Worm (Caenorhabditis elegans) whole organism, young adult: Measurements from ENCODE around the gene F20D1.22.
A peak's percentile ranks its signal among the peaks of the same experiment; 100 is the strongest.

Source experiments
- B0261.1 ChIP-seq: sonication (generic microtip); optimal IDR thresholded peaks from 2 replicates; lab custom pipeline; 2016; ENCODE audit warnings: mild to moderate bottlenecking, missing genetic modification characterization, moderate library complexity, missing compliant biosample characterization
- C06A6.2 ChIP-seq: fragments of 200-800 bp; sonication (Bioruptor generic); conservative IDR thresholded peaks from 2 replicates; pipeline ENCODE4 v1.3.6; 2022; ENCODE audit warnings: missing genetic modification characterization, missing compliant biosample characterization
- D2030.7 ChIP-seq: fragments of 200-800 bp; sonication (Bioruptor generic); IDR thresholded peaks from 2 replicates; pipeline ENCODE4 v1.3.6; 2022; ENCODE audit warnings: missing genetic modification reagents, missing genetic modification characterization, missing compliant biosample characterization
- F10E7.11 ChIP-seq: sonication (generic microtip); optimal IDR thresholded peaks from 2 replicates; lab custom pipeline; 2017; ENCODE audit warnings: mild to moderate bottlenecking, missing genetic modification characterization, moderate library complexity, missing compliant biosample characterization
- F23B12.7 ChIP-seq: sonication (generic microtip); optimal IDR thresholded peaks from 2 replicates; lab custom pipeline; 2017; ENCODE audit warnings: missing genetic modification characterization, mild to moderate bottlenecking, missing compliant biosample characterization, antibody characterized with exemption, moderate library complexity; ENCODE audit not compliant: insufficient read depth
- F33H1.4 ChIP-seq: fragments of 200-800 bp; sonication (Bioruptor generic); IDR thresholded peaks from 2 replicates; pipeline ENCODE4 v1.3.6; 2022; ENCODE audit warnings: missing genetic modification reagents, missing genetic modification characterization, missing compliant biosample characterization
- F57A8.1 ChIP-seq: fragments of 200-800 bp; sonication (Bioruptor generic); optimal IDR thresholded peaks from 2 replicates; lab custom pipeline; 2018; ENCODE audit warnings: mild to moderate bottlenecking, missing genetic modification characterization, moderate library complexity, missing compliant biosample characterization
- Y53F4B.3 ChIP-seq: fragments of 200-800 bp; sonication (Bioruptor generic); IDR thresholded peaks from 2 replicates; pipeline ENCODE4 v1.3.6; 2022; ENCODE audit warnings: missing genetic modification reagents, missing genetic modification characterization, missing compliant biosample characterization
- Y67H2A.10 ChIP-seq: fragments of 200-800 bp; sonication (Bioruptor generic); conservative IDR thresholded peaks from 2 replicates; pipeline ENCODE4 v1.3.6; 2022; ENCODE audit warnings: missing genetic modification reagents, missing genetic modification characterization, missing compliant biosample characterization
- Y79H2A.3 ChIP-seq: fragments of 200-800 bp; sonication (Bioruptor generic); conservative IDR thresholded peaks from 2 replicates; pipeline ENCODE4 v1.3.6; 2022; ENCODE audit warnings: missing genetic modification reagents, missing genetic modification characterization, missing compliant biosample characterization
- aptf-3 ChIP-seq: fragments of 200-800 bp; sonication (Bioruptor generic); IDR thresholded peaks from 2 replicates; pipeline ENCODE4 v1.3.6; 2022; ENCODE audit warnings: missing genetic modification characterization, missing compliant biosample characterization
- athp-1 ChIP-seq: sonication (generic microtip); optimal IDR thresholded peaks from 2 replicates; lab custom pipeline; 2017; ENCODE audit warnings: mild to moderate bottlenecking, missing genetic modification characterization, missing compliant biosample characterization
- attf-6 ChIP-seq: fragments of 200-800 bp; sonication (Bioruptor generic); IDR thresholded peaks from 2 replicates; pipeline ENCODE4 v1.3.6; 2022; ENCODE audit warnings: missing genetic modification reagents, missing genetic modification characterization, missing compliant biosample characterization
- ccch-3 ChIP-seq: fragments of 200-800 bp; sonication (Bioruptor generic); optimal IDR thresholded peaks from 2 replicates; lab custom pipeline; 2018; ENCODE audit warnings: mild to moderate bottlenecking, missing genetic modification characterization, missing compliant biosample characterization
- cebp-1 ChIP-seq, 2 experiments: fragments of 200-800 bp in 1 of 2; sonication (Bioruptor generic) in 1 of 2; sonication (generic microtip) in 1 of 2; IDR thresholded peaks in 1 of 2; optimal IDR thresholded peaks in 1 of 2; 2 replicates each; pipeline versions ENCODE4 v1.3.6 to Lab custom; 2017 to 2022; ENCODE audit warnings: missing compliant biosample characterization in 2 of 2, missing genetic modification characterization in 2 of 2, mild to moderate bottlenecking in 1 of 2, missing genetic modification reagents in 1 of 2, moderate library complexity in 1 of 2
- ceh-58 ChIP-seq: fragments of 200-800 bp; sonication (Bioruptor generic); IDR thresholded peaks from 2 replicates; pipeline ENCODE4 v1.3.6; 2022; ENCODE audit warnings: missing genetic modification characterization, missing compliant biosample characterization
- dox-1 ChIP-seq: fragments of 200-800 bp; sonication (Bioruptor generic); IDR thresholded peaks from 2 replicates; pipeline ENCODE4 v1.3.6; 2022; ENCODE audit warnings: missing genetic modification reagents, missing genetic modification characterization, missing compliant biosample characterization
- dpff-1 ChIP-seq: sonication (generic microtip); optimal IDR thresholded peaks from 2 replicates; lab custom pipeline; 2017; ENCODE audit warnings: mild to moderate bottlenecking, missing genetic modification characterization, missing compliant biosample characterization
- dpl-1 ChIP-seq: fragments of 150-350 bp; optimal IDR thresholded peaks from 2 replicates; lab custom pipeline; 2014; ENCODE audit warnings: missing biosample characterization, missing genetic modification reagents, missing genetic modification characterization
- fkh-3 ChIP-seq: sonication (generic microtip); optimal IDR thresholded peaks from 2 replicates; lab custom pipeline; 2016; ENCODE audit warnings: mild to moderate bottlenecking, missing genetic modification characterization, missing compliant biosample characterization
- hlh-26 ChIP-seq: fragments of 200-800 bp; sonication (Bioruptor generic); conservative IDR thresholded peaks from 2 replicates; pipeline ENCODE4 v1.3.6; 2022; ENCODE audit warnings: missing genetic modification reagents, missing genetic modification characterization, missing compliant biosample characterization
- hrde-1 ChIP-seq: sonication (generic microtip); optimal IDR thresholded peaks from 2 replicates; lab custom pipeline; 2016; ENCODE audit warnings: missing genetic modification characterization, mild to moderate bottlenecking, missing compliant biosample characterization, moderate library complexity, missing genotype, missing genetic modification reagents, borderline replicate concordance
- lag-1 ChIP-seq: fragments of 200-800 bp; sonication (Bioruptor generic); IDR thresholded peaks from 2 replicates; pipeline ENCODE4 v1.3.6; 2022; ENCODE audit warnings: missing genetic modification reagents, missing genetic modification characterization, missing compliant biosample characterization
- madf-10 ChIP-seq: sonication (generic microtip); optimal IDR thresholded peaks from 2 replicates; lab custom pipeline; 2016; ENCODE audit warnings: mild to moderate bottlenecking, missing genetic modification characterization, missing compliant biosample characterization
- madf-3 ChIP-seq: fragments of 200-800 bp; sonication (Bioruptor generic); IDR thresholded peaks from 2 replicates; pipeline ENCODE4 v1.3.6; 2022; ENCODE audit warnings: missing genetic modification reagents, missing genetic modification characterization, missing compliant biosample characterization
- mel-28 ChIP-seq: sonication (generic microtip); optimal IDR thresholded peaks from 2 replicates; lab custom pipeline; 2016; ENCODE audit warnings: borderline replicate concordance, mild to moderate bottlenecking, missing genetic modification characterization, missing compliant biosample characterization
- nfya-1 ChIP-seq: sonication (generic microtip); optimal IDR thresholded peaks from 2 replicates; lab custom pipeline; 2017; ENCODE audit warnings: antibody characterized with exemption, missing compliant biosample characterization, missing genetic modification characterization, borderline replicate concordance; ENCODE audit not compliant: insufficient read depth
- nfya-2 ChIP-seq: fragments of 200-800 bp; sonication (Bioruptor generic); IDR thresholded peaks from 2 replicates; pipeline ENCODE4 v1.3.6; 2022; ENCODE audit warnings: missing genetic modification reagents, missing genetic modification characterization, missing compliant biosample characterization
- nhr-27 ChIP-seq: fragments of 200-800 bp; sonication (Bioruptor generic); optimal IDR thresholded peaks from 2 replicates; lab custom pipeline; 2018; ENCODE audit warnings: mild to moderate bottlenecking, missing genetic modification characterization, moderate library complexity, missing compliant biosample characterization
- pbrm-1 ChIP-seq: fragments of 200-800 bp; sonication (Bioruptor generic); IDR thresholded peaks from 2 replicates; pipeline ENCODE4 v1.3.6; 2022; ENCODE audit warnings: missing genetic modification reagents, missing genetic modification characterization, missing compliant biosample characterization
- rcor-1 ChIP-seq: fragments of 200-800 bp; sonication (Bioruptor generic); IDR thresholded peaks from 2 replicates; pipeline ENCODE4 v1.3.6; 2022; ENCODE audit warnings: missing genetic modification reagents, missing genetic modification characterization, missing compliant biosample characterization
- rec-8 ChIP-seq, 2 experiments: sonication (generic microtip); optimal IDR thresholded peaks; 2 replicates each; lab custom pipeline; 2016; ENCODE audit warnings: mild to moderate bottlenecking in 2 of 2, missing genetic modification characterization in 2 of 2, missing genetic modification reagents in 2 of 2, missing genotype in 2 of 2, missing biosample characterization in 1 of 2, missing compliant biosample characterization in 1 of 2, moderate library complexity in 1 of 2
- repo-1 ChIP-seq: sonication (generic microtip); optimal IDR thresholded peaks from 2 replicates; lab custom pipeline; 2017; ENCODE audit warnings: mild to moderate bottlenecking, missing genetic modification characterization, missing compliant biosample characterization
- rpc-1 ChIP-seq, 2 experiments: fragments of 150-350 bp in 1 of 2; sonication (generic microtip) in 1 of 2; optimal IDR thresholded peaks; 2 replicates each; lab custom pipeline; 2014 to 2018; ENCODE audit warnings: missing biosample characterization in 1 of 2, missing genetic modification characterization in 1 of 2, missing genetic modification reagents in 1 of 2, missing genotype in 1 of 2
- sea-2 ChIP-seq: fragments of 200-800 bp; sonication (Bioruptor generic); IDR thresholded peaks from 2 replicates; pipeline ENCODE4 v1.3.6; 2022; ENCODE audit warnings: missing genetic modification characterization, missing compliant biosample characterization
- snpc-1.3 ChIP-seq: sonication (generic microtip); optimal IDR thresholded peaks from 2 replicates; lab custom pipeline; 2017; ENCODE audit warnings: missing genetic modification characterization, mild to moderate bottlenecking, missing compliant biosample characterization, antibody characterized with exemption, moderate library complexity, missing genotype, missing genetic modification reagents; ENCODE audit not compliant: insufficient read depth
- snpc-4 ChIP-seq, 5 experiments: fragments of 150-350 bp in 1 of 5; sonication (generic microtip) in 4 of 5; optimal IDR thresholded peaks; 2 replicates each; lab custom pipeline; 2014 to 2018; ENCODE audit warnings: missing genetic modification characterization in 5 of 5, missing biosample characterization in 3 of 5, antibody characterized with exemption in 2 of 5, mild to moderate bottlenecking in 2 of 5, missing compliant biosample characterization in 2 of 5, missing genotype in 2 of 5, moderate library complexity in 2 of 5, missing genetic modification reagents in 1 of 5
- tbp1 ChIP-seq: fragments of 200-800 bp; sonication (Bioruptor generic); optimal IDR thresholded peaks from 2 replicates; lab custom pipeline; 2018; ENCODE audit warnings: mild to moderate bottlenecking, missing genetic modification characterization, missing compliant biosample characterization
- tbx-9 ChIP-seq: sonication (generic microtip); optimal IDR thresholded peaks from 2 replicates; lab custom pipeline; 2016; ENCODE audit warnings: borderline replicate concordance, missing genetic modification characterization, inconsistent platforms, missing compliant biosample characterization
- zim-3 ChIP-seq: sonication (generic microtip); optimal IDR thresholded peaks from 2 replicates; lab custom pipeline; 2017; ENCODE audit warnings: mild to moderate bottlenecking, missing genetic modification characterization, moderate library complexity, missing compliant biosample characterization
- ztf-18 ChIP-seq: sonication (generic microtip); optimal IDR thresholded peaks from 2 replicates; lab custom pipeline; 2016; ENCODE audit warnings: missing genotype, mild to moderate bottlenecking, missing genetic modification characterization, missing compliant biosample characterization
- ztf-22 ChIP-seq: fragments of 200-800 bp; sonication (Bioruptor generic); optimal IDR thresholded peaks from 2 replicates; lab custom pipeline; 2018; ENCODE audit warnings: mild to moderate bottlenecking, missing genetic modification characterization, moderate library complexity, missing compliant biosample characterization
- ztf-28 ChIP-seq: fragments of 200-800 bp; sonication (Bioruptor generic); IDR thresholded peaks from 2 replicates; pipeline ENCODE4 v1.3.6; 2022; ENCODE audit warnings: missing genetic modification reagents, missing genetic modification characterization, missing compliant biosample characterization

The F20D1.22 gene

ce11 chrX:14947355-14947668 is 19.3 kb upstream of the F20D1.22 start:
- TF ChIP-seq ztf-22 (GFP tag; lab: Kevin White, UChicago) (no peak), zim-3 (tag; lab: Kevin White, UChicago) (no peak), C06A6.2 (GFP tag; lab: Robert Waterston, UW) (no peak), hlh-26 (no peak), rec-8 (tag; optimal IDR thresholded peaks at IDR 0.05; lab: Kevin White, UChicago) (no peak), madf-3 (GFP tag; lab: Robert Waterston, UW) (no peak), ceh-58 (no peak), athp-1 (tag; lab: Kevin White, UChicago) (no peak), nhr-27 (tag; lab: Kevin White, UChicago) (no peak), B0261.1 (tag; lab: Kevin White, UChicago) (no peak), nfya-1 (no peak), cebp-1 (GFP tag; IDR thresholded peaks at IDR 0.05; lab: Robert Waterston, UW) (no peak), cebp-1 (tag; optimal IDR thresholded peaks at IDR 0.05; lab: Kevin White, UChicago) (no peak)

- TF ChIP-seq snpc-1.3 (tag; lab: Kevin White, UChicago): no peak
- no peak for TF ChIP-seq repo-1
- no peak for TF ChIP-seq Y67H2A.10 (GFP tag; lab: Robert Waterston, UW)
- TF ChIP-seq aptf-3 (GFP tag; lab: Robert Waterston, UW): no peak
- TF ChIP-seq rpc-1 (optimal IDR thresholded peaks at IDR 0.05; lab: Kevin White, UChicago): peak; percentile 37
- peak; percentile 65 for TF ChIP-seq rpc-1 (tag; optimal IDR thresholded peaks at IDR 0.05; lab: Kevin White, UChicago)
- TF ChIP-seq mel-28 (tag; lab: Kevin White, UChicago): no peak
- TF ChIP-seq madf-10: no peak
- no peak for TF ChIP-seq ztf-18 (tag; lab: Kevin White, UChicago)
- TF ChIP-seq sea-2: no peak
- TF ChIP-seq C06A6.2 (GFP tag; lab: Robert Waterston, UW): no peak
- no peak for TF ChIP-seq madf-3 (GFP tag; lab: Robert Waterston, UW)
- no peak for TF ChIP-seq ccch-3 (GFP tag; lab: Kevin White, UChicago)
- no peak for TF ChIP-seq fkh-3 (tag; lab: Kevin White, UChicago)
- TF ChIP-seq tbx-9 (tag; lab: Kevin White, UChicago): no peak
- TF ChIP-seq nfya-2 (GFP tag; lab: Robert Waterston, UW): no peak
- TF ChIP-seq snpc-4 (GFP tag; optimal IDR thresholded peaks at IDR 0.05; lab: Kevin White, UChicago): no peak
- TF ChIP-seq snpc-4 (tag; optimal IDR thresholded peaks at IDR 0.05; lab: Kevin White, UChicago): peak in 1 of 4 experiments; percentile 36
- TF ChIP-seq attf-6 (GFP tag; lab: Robert Waterston, UW): no peak
- no peak for TF ChIP-seq ztf-28
- TF ChIP-seq F33H1.4 (GFP tag; lab: Robert Waterston, UW): no peak
- TF ChIP-seq F23B12.7 (tag; lab: Kevin White, UChicago): no peak
- TF ChIP-seq F57A8.1: no peak
- TF ChIP-seq dpff-1 (tag; lab: Kevin White, UChicago): no peak
- peak; percentile 6 for TF ChIP-seq tbp1
- no peak for TF ChIP-seq Y79H2A.3
- no peak for TF ChIP-seq pbrm-1 (GFP tag; lab: Robert Waterston, UW)
- TF ChIP-seq D2030.7: peak; percentile 25; the same call in 1 of the 2 replicates
- TF ChIP-seq zim-3 (tag; lab: Kevin White, UChicago): no peak
- TF ChIP-seq lag-1 (GFP tag; lab: Robert Waterston, UW): no peak
- no peak for TF ChIP-seq dpl-1 (GFP tag; lab: Kevin White, UChicago)
- TF ChIP-seq dox-1 (GFP tag; lab: Robert Waterston, UW): no peak
- no peak for TF ChIP-seq cebp-1 (GFP tag; IDR thresholded peaks at IDR 0.05; lab: Robert Waterston, UW)
- no peak for TF ChIP-seq cebp-1 (tag; optimal IDR thresholded peaks at IDR 0.05; lab: Kevin White, UChicago)
- no peak for TF ChIP-seq F10E7.11 (tag; lab: Kevin White, UChicago)
- no peak for TF ChIP-seq Y53F4B.3 (GFP tag; lab: Robert Waterston, UW)
- TF ChIP-seq rcor-1 (GFP tag; lab: Robert Waterston, UW): no peak
- TF ChIP-seq hrde-1: no peak
Measured at ce11 chrX:14951797-14952196, 14.8 kb upstream of the F20D1.22 start.
